Fruit fly (Drosophila melanogaster): ENCODE measurements around the gene Cyp318a1.

Gene Cyp318a1

DNA sequence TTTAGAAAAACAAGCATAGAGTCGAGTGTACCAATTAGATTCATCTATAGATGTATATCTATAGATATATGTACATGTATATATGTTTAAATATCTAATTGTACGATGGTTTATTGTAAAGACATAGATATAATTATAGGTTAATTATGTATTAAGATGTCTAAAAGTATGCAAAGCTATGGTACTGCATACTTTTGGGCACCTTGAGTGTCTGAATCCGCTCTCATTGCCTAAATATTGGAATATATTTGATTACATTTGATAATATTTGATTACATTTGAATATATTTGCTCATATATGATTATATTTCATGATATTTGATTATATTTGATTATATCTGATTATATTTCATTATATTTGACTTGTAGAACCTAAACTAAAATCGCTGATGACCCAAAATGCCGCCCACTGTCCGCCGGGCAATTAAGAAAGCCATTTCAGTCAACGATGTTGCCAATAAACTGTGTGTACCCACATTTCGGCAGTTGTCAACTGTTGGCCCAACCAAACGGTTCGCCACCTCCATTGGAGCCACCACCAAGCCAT lies at the start of gene Cyp318a1:
Cyp318a1 (plus strand) TSS at position 497 of the 547 bp plus-strand sequence.
- no peak for TF ChIP-seq CG11617 (GFP tag; optimal IDR thresholded peaks at IDR 0.05)
- TF ChIP-seq CG12768 (GFP tag; optimal IDR thresholded peaks at IDR 0.05) = no peak
- no peak for TF ChIP-seq Clk (GFP tag; optimal IDR thresholded peaks at IDR 0.05)
- no peak for TF ChIP-seq CG7101 (tag; optimal IDR thresholded peaks at IDR 0.05)
- no peak for TF ChIP-seq tj (GFP tag; optimal IDR thresholded peaks at IDR 0.05)
- no peak for TF ChIP-seq Crg-1 (GFP tag; optimal IDR thresholded peaks at IDR 0.05)
- no peak for TF ChIP-seq Mnt (GFP tag; optimal IDR thresholded peaks at IDR 0.05)
- TF ChIP-seq toe (GFP tag; optimal IDR thresholded peaks at IDR 0.05) = no peak
- TF ChIP-seq CG7045 (GFP tag; optimal IDR thresholded peaks at IDR 0.05) = no peak
- no peak for TF ChIP-seq CG33017 (tag; optimal IDR thresholded peaks at IDR 0.05)
- no peak for TF ChIP-seq cnc (optimal IDR thresholded peaks at IDR 0.05)
- no peak for TF ChIP-seq CG1620 (GFP tag; optimal IDR thresholded peaks at IDR 0.05)
- no peak for TF ChIP-seq bab1 (GFP tag; optimal IDR thresholded peaks at IDR 0.05)
- TF ChIP-seq CG14711 (tag; optimal IDR thresholded peaks at IDR 0.05) = no peak
- TF ChIP-seq kay (GFP tag; ENCODE audit: borderline replicate concordance) = no peak
- no peak for TF ChIP-seq CG5204 (GFP tag; optimal IDR thresholded peaks at IDR 0.05)
- TF ChIP-seq ovo (GFP tag; optimal IDR thresholded peaks at IDR 0.05) = no peak
- no peak for TF ChIP-seq cic (GFP tag; optimal IDR thresholded peaks at IDR 0.05)
- TF ChIP-seq pad (GFP tag; optimal IDR thresholded peaks at IDR 0.05) = no peak
- TF ChIP-seq Hr96 (GFP tag; optimal IDR thresholded peaks at IDR 0.05) = no peak

DNA sequence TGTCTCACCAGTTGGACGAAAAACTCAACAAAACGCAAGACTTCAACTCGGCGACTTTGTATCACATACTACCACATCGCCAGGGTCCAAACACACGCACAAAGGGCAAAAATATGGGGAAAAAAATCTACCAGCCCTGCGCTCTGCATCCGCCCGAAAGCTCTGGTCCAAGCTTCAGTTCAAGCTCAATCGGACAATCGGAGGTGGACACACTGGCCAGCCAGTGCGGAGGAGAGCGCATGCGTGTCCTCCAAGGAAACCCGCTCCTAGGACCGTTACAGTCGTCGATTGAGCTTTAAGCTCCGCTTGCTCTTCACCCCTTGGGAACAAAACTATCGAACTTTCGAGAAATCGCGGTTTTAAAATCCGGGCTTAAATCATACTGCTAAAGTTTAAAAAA lies 48.6 kb upstream of the Cyp318a1 start:
- no peak for TF ChIP-seq bab1 (GFP tag; optimal IDR thresholded peaks at IDR 0.05)

DNA sequence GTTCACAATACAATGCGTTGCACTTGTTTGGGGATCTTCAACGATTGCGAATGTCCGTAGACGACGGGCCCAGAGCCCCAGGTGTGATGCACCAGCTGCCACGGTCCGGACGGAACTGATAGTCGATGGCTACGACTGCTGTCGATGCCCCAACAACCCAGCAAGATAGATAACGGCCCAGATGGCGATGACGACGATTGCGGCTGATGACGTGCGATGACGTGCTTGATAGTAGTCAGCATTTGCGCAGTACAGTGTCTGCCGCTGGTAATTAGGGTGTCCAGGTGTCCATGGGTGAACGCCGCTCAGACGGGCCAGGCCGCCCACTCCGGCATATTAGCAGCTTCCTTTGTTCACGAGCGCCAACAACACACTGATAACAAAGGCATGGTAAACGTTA lies 47.4 kb upstream of the Cyp318a1 start, which contains the start of gene cac:
cac (minus strand) TSS at position 101 of the 400 bp plus-strand sequence.
- TF ChIP-seq cic (GFP tag; optimal IDR thresholded peaks at IDR 0.05) (no peak), tj (GFP tag; optimal IDR thresholded peaks at IDR 0.05) (no peak), CG1620 (GFP tag; optimal IDR thresholded peaks at IDR 0.05) (no peak), ovo (GFP tag; optimal IDR thresholded peaks at IDR 0.05) (no peak), CG11617 (GFP tag; optimal IDR thresholded peaks at IDR 0.05) (no peak), CG14711 (tag; optimal IDR thresholded peaks at IDR 0.05) (no peak), Hr96 (GFP tag; optimal IDR thresholded peaks at IDR 0.05) (no peak), kay (GFP tag; ENCODE audit: borderline replicate concordance) (no peak), toe (GFP tag; optimal IDR thresholded peaks at IDR 0.05) (no peak), Mnt (GFP tag; optimal IDR thresholded peaks at IDR 0.05) (no peak), bab1 (GFP tag; optimal IDR thresholded peaks at IDR 0.05) (no peak), Crg-1 (GFP tag; optimal IDR thresholded peaks at IDR 0.05) (no peak), cnc (optimal IDR thresholded peaks at IDR 0.05) (no peak), CG12768 (GFP tag; optimal IDR thresholded peaks at IDR 0.05) (no peak)

dm6 chrX:11987664-11988063 lies 44.8 kb upstream of the Cyp318a1 start, which contains the start of gene gd:
TSS of gene gd (minus strand) at chrX:11987764.
- TF ChIP-seq pad (GFP tag; optimal IDR thresholded peaks at IDR 0.05) = peak; percentile 85
- no peak for TF ChIP-seq Mnt (GFP tag; optimal IDR thresholded peaks at IDR 0.05)

dm6 chrX:11988912-11989311 lies 43.5 kb upstream of the Cyp318a1 start, which contains the start of gene tsg:
TSS of gene tsg (minus strand) at chrX:11988948.
- TF ChIP-seq CG12768 (GFP tag; optimal IDR thresholded peaks at IDR 0.05) = no peak

dm6 chrX:11992668-11993067 lies 39.8 kb upstream of the Cyp318a1 start, which contains the start of gene CG18130:
TSS of gene CG18130 (minus strand) at chrX:11992768.
- no peak for TF ChIP-seq cic (GFP tag; optimal IDR thresholded peaks at IDR 0.05)
- TF ChIP-seq CG12768 (GFP tag; optimal IDR thresholded peaks at IDR 0.05) = no peak
- no peak for TF ChIP-seq CG1620 (GFP tag; optimal IDR thresholded peaks at IDR 0.05)
- no peak for TF ChIP-seq CG14711 (tag; optimal IDR thresholded peaks at IDR 0.05)
- TF ChIP-seq CG33017 (tag; optimal IDR thresholded peaks at IDR 0.05) = no peak
- TF ChIP-seq kay (GFP tag; ENCODE audit: borderline replicate concordance) = no peak
- no peak for TF ChIP-seq bab1 (GFP tag; optimal IDR thresholded peaks at IDR 0.05)
- no peak for TF ChIP-seq CG11617 (GFP tag; optimal IDR thresholded peaks at IDR 0.05)
- no peak for TF ChIP-seq ovo (GFP tag; optimal IDR thresholded peaks at IDR 0.05)
- no peak for TF ChIP-seq CG7101 (tag; optimal IDR thresholded peaks at IDR 0.05)
- TF ChIP-seq CG7045 (GFP tag; optimal IDR thresholded peaks at IDR 0.05) = no peak
- no peak for TF ChIP-seq Hr96 (GFP tag; optimal IDR thresholded peaks at IDR 0.05)
- no peak for TF ChIP-seq pad (GFP tag; optimal IDR thresholded peaks at IDR 0.05)
- no peak for TF ChIP-seq CG5204 (GFP tag; optimal IDR thresholded peaks at IDR 0.05)
- no peak for TF ChIP-seq tj (GFP tag; optimal IDR thresholded peaks at IDR 0.05)
- TF ChIP-seq Crg-1 (GFP tag; optimal IDR thresholded peaks at IDR 0.05) = no peak
- TF ChIP-seq toe (GFP tag; optimal IDR thresholded peaks at IDR 0.05) = no peak
- no peak for TF ChIP-seq Mnt (GFP tag; optimal IDR thresholded peaks at IDR 0.05)
- no peak for TF ChIP-seq cnc (optimal IDR thresholded peaks at IDR 0.05)

- TF ChIP-seq bab1 (GFP tag; optimal IDR thresholded peaks at IDR 0.05) (no peak), toe (GFP tag; optimal IDR thresholded peaks at IDR 0.05) (no peak), CG11617 (GFP tag; optimal IDR thresholded peaks at IDR 0.05) (no peak), tj (GFP tag; optimal IDR thresholded peaks at IDR 0.05) (no peak), Mnt (GFP tag; optimal IDR thresholded peaks at IDR 0.05) (no peak), CG12768 (GFP tag; optimal IDR thresholded peaks at IDR 0.05) (no peak), cnc (optimal IDR thresholded peaks at IDR 0.05) (no peak), Hr96 (GFP tag; optimal IDR thresholded peaks at IDR 0.05) (no peak), CG33017 (tag; optimal IDR thresholded peaks at IDR 0.05) (no peak), cic (GFP tag; optimal IDR thresholded peaks at IDR 0.05) (no peak), ovo (GFP tag; optimal IDR thresholded peaks at IDR 0.05) (no peak), CG1620 (GFP tag; optimal IDR thresholded peaks at IDR 0.05) (no peak), CG5204 (GFP tag; optimal IDR thresholded peaks at IDR 0.05) (no peak), Clk (GFP tag; optimal IDR thresholded peaks at IDR 0.05) (no peak), Crg-1 (GFP tag; optimal IDR thresholded peaks at IDR 0.05) (no peak), CG7101 (tag; optimal IDR thresholded peaks at IDR 0.05) (no peak), kay (GFP tag; ENCODE audit: borderline replicate concordance) (no peak), CG14711 (tag; optimal IDR thresholded peaks at IDR 0.05) (no peak), pad (GFP tag; optimal IDR thresholded peaks at IDR 0.05) (no peak)
Observed at dm6 chrX:11993279-11993678, 39.2 kb upstream of the Cyp318a1 start.
